Fruit fly (Drosophila melanogaster) whole organism, pupa: ENCODE results near the gene Ack.

ENCODE experiments used
- CG10348 ChIP-seq: fragments of 200-800 bp; sonication (Bioruptor generic); IDR thresholded peaks from 2 replicates; pipeline ENCODE4 v1.3.6; 2022; ENCODE audit warnings: missing biosample characterization, missing genetic modification characterization
- CG14655 ChIP-seq: fragments of 200-800 bp; sonication (Bioruptor generic); optimal IDR thresholded peaks from 3 replicates; lab custom pipeline; 2017; ENCODE audit warnings: mild to moderate bottlenecking, missing biosample characterization, missing genetic modification reagents, missing genetic modification characterization
- CG32121 ChIP-seq: fragments of 200-800 bp; sonication (Bioruptor generic); IDR thresholded peaks from 2 replicates; pipeline ENCODE4 v1.3.6; 2022; ENCODE audit warnings: missing biosample characterization, missing genetic modification characterization
- CG4496 ChIP-seq: fragments of 200-800 bp; sonication (Bioruptor generic); IDR thresholded peaks from 3 replicates; pipeline ENCODE4 v1.3.6; 2022; ENCODE audit warnings: missing biosample characterization, missing genetic modification characterization
- EcR ChIP-seq: fragments of 200-800 bp; sonication (Bioruptor generic); optimal IDR thresholded peaks from 3 replicates; lab custom pipeline; 2019; ENCODE audit warnings: missing biosample characterization, missing genetic modification characterization, mild to moderate bottlenecking, moderate library complexity, missing genetic modification reagents
- gl ChIP-seq: fragments of 200-800 bp; sonication (Bioruptor generic); optimal IDR thresholded peaks from 2 replicates; lab custom pipeline; 2018; ENCODE audit warnings: missing biosample characterization, mild to moderate bottlenecking, missing genetic modification characterization

dm6 chr3L:4069069-4069468 lies 38.9 kb upstream of the Ack start, which contains the start of gene CG32259:
- TF ChIP-seq gl (no peak), CG14655 (no peak), CG10348 (GFP tag; lab: Robert Waterston, UW) (no peak), CG32121 (GFP tag; lab: Robert Waterston, UW) (no peak), EcR (GFP tag; lab: Kevin White, UChicago) (no peak), CG4496 (GFP tag; lab: Robert Waterston, UW) (no peak)
